Worm (Caenorhabditis elegans): ENCODE data around the gene Y47D7A.7.

DNA sequence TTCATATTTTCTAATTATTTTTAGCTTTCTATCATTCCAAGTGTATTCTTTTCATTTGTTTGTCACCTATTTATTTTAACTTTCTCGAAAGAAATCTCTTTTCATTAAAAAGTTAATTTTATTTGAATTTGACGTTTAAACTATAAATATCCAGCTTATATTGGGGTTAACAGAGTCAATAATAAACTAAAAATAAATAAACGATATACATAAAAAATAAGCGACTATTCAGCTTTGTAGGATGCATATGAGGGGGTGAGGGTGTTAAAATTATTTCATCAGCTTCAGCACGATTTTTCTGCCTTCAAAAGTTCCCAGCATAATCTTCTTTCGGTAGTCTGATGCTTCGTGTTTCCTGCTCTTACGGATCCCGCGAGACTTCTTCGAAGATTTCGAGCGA, 46.0 kb downstream of the Y47D7A.7 start:
- no peak for TF ChIP-seq T26A8.4 (GFP tag; IDR thresholded peaks at IDR 0.05)
- no peak for TF ChIP-seq ces-1 (GFP tag; optimal IDR thresholded peaks at IDR 0.05)
- no peak for TF ChIP-seq nhr-237 (tag; optimal IDR thresholded peaks at IDR 0.05)
- TF ChIP-seq ama-1 (optimal IDR thresholded peaks at IDR 0.05), result no peak
- no peak for TF ChIP-seq jun-1 (tag; optimal IDR thresholded peaks at IDR 0.05)
- TF ChIP-seq pqm-1 (tag; optimal IDR thresholded peaks at IDR 0.05), result no peak
- no peak for TF ChIP-seq R02D3.7 (tag; optimal IDR thresholded peaks at IDR 0.05)
- no peak for TF ChIP-seq fos-1 (tag; optimal IDR thresholded peaks at IDR 0.05)
- no peak for TF ChIP-seq ceh-20 (GFP tag; IDR thresholded peaks at IDR 0.05)
- TF ChIP-seq lin-39 (tag; optimal IDR thresholded peaks at IDR 0.05), result no peak
- TF ChIP-seq lin-13 (GFP tag; optimal IDR thresholded peaks at IDR 0.05), result no peak
- TF ChIP-seq egl-27 (tag; optimal IDR thresholded peaks at IDR 0.05), result no peak
